Worm (Caenorhabditis elegans) whole organism, L1 larva: ENCODE data around the gene Y71H2AM.25.

ENCODE experiments used
- F16B12.6 ChIP-seq: fragments of 150-350 bp; optimal IDR thresholded peaks from 2 replicates; lab custom pipeline; 2014; ENCODE audit warnings: missing biosample characterization, missing genetic modification characterization
- ceh-82 ChIP-seq, 3 experiments: fragments of 150-350 bp in 1 of 3; sonication (generic microtip) in 2 of 3; optimal IDR thresholded peaks; 2 replicates each; lab custom pipeline; 2014 to 2017; ENCODE audit warnings: missing biosample characterization in 3 of 3, missing genetic modification characterization in 3 of 3
- egl-27 ChIP-seq, 2 experiments: fragments of 150-350 bp in 1 of 2; sonication (generic microtip); optimal IDR thresholded peaks; 3 replicates each; lab custom pipeline; 2017 to 2018; ENCODE audit warnings: missing biosample characterization in 2 of 2, missing genetic modification characterization in 2 of 2, missing genetic modification reagents in 2 of 2
- fkh-8 ChIP-seq: sonication (generic microtip); optimal IDR thresholded peaks from 2 replicates; lab custom pipeline; 2016; ENCODE audit warnings: mild to moderate bottlenecking, missing genetic modification characterization, missing compliant biosample characterization
- lin-13 ChIP-seq: fragments of 150-350 bp; optimal IDR thresholded peaks from 2 replicates; lab custom pipeline; 2014; ENCODE audit warnings: missing biosample characterization, missing genetic modification reagents, missing genetic modification characterization
- nhr-28 ChIP-seq: fragments of 150-350 bp; optimal IDR thresholded peaks from 2 replicates; lab custom pipeline; 2014; ENCODE audit warnings: missing biosample characterization, missing genetic modification characterization
- pag-3 ChIP-seq: sonication (generic microtip); optimal IDR thresholded peaks from 2 replicates; lab custom pipeline; 2017; ENCODE audit warnings: missing genetic modification characterization, mild to moderate bottlenecking, missing compliant biosample characterization, antibody characterized with exemption, borderline replicate concordance; ENCODE audit not compliant: insufficient read depth
- pqm-1 ChIP-seq: sonication (generic microtip); optimal IDR thresholded peaks from 3 replicates; lab custom pipeline; 2017; ENCODE audit warnings: missing biosample characterization, missing genetic modification characterization
- rnt-1 ChIP-seq: sonication (generic microtip); optimal IDR thresholded peaks from 2 replicates; lab custom pipeline; 2016; ENCODE audit warnings: mild to moderate bottlenecking, missing genetic modification characterization, moderate library complexity, missing compliant biosample characterization

- no peak for TF ChIP-seq fkh-8
- TF ChIP-seq nhr-28 (tag; lab: Kevin White, UChicago): no peak
- no peak for TF ChIP-seq rnt-1 (tag; lab: Kevin White, UChicago)
- no peak for TF ChIP-seq ceh-82 (tag; optimal IDR thresholded peaks at IDR 0.05; lab: Kevin White, UChicago)
- TF ChIP-seq lin-13 (GFP tag; lab: Kevin White, UChicago): no peak
- TF ChIP-seq F16B12.6 (tag; lab: Kevin White, UChicago): no peak
- TF ChIP-seq pqm-1 (tag; lab: Kevin White, UChicago): no peak
- TF ChIP-seq pag-3: no peak
- no peak for TF ChIP-seq egl-27 (tag; optimal IDR thresholded peaks at IDR 0.05; lab: Kevin White, UChicago)
These were observed 44.2 kb upstream of the Y71H2AM.25 start for ce11 chrIII:2758092-2758491.
